Worm (Caenorhabditis elegans): ENCODE results near the gene kvs-2.

- TF ChIP-seq nhr-28 (tag; optimal IDR thresholded peaks at IDR 0.05) (no peak), pha-4 (tag; optimal IDR thresholded peaks at IDR 0.05) (no peak), elt-1 (tag; optimal IDR thresholded peaks at IDR 0.05) (no peak), unc-62 (GFP tag; optimal IDR thresholded peaks at IDR 0.05) (no peak), ztf-4 (tag; optimal IDR thresholded peaks at IDR 0.05) (no peak), tbx-2 (tag; optimal IDR thresholded peaks at IDR 0.05) (no peak), jun-1 (tag; optimal IDR thresholded peaks at IDR 0.05) (no peak), ama-1 (optimal IDR thresholded peaks at IDR 0.05) (no peak), mdl-1 (tag; optimal IDR thresholded peaks at IDR 0.05) (no peak), nhr-76 (tag; optimal IDR thresholded peaks at IDR 0.05) (no peak), nhr-237 (tag; optimal IDR thresholded peaks at IDR 0.05) (no peak), ceh-16 (tag; optimal IDR thresholded peaks at IDR 0.05) (no peak), ceh-9 (tag; optimal IDR thresholded peaks at IDR 0.05) (no peak)
Measured at ce11 chrV:10635722-10636121, at the start of gene kvs-2.

All from whole organism, L3 larva.